Fruit fly (Drosophila melanogaster): ENCODE data around the gene CG43755.
A peak's percentile ranks its signal among the peaks of the same experiment; 100 is the strongest.

The CG43755 gene

dm6 chr2L:329661-330060 is at the start of gene CG43755:
TSS of gene CG43755 (minus strand) at chr2L:329761.
- TF ChIP-seq fd96Ca (GFP tag; IDR thresholded peaks at IDR 0.05) (no peak), CG8159 (tag; optimal IDR thresholded peaks at IDR 0.05) (no peak), CG17806 (tag; optimal IDR thresholded peaks at IDR 0.05) (no peak), EcR (GFP tag; optimal IDR thresholded peaks at IDR 0.05) (no peak), Pif1B (GFP tag; optimal IDR thresholded peaks at IDR 0.05) (no peak), CG9948 (tag; optimal IDR thresholded peaks at IDR 0.05) (no peak), CG12605 (GFP tag; IDR thresholded peaks at IDR 0.05) (no peak), D1 (tag; optimal IDR thresholded peaks at IDR 0.05) (no peak), CG32121 (GFP tag; IDR thresholded peaks at IDR 0.05) (no peak), CG4496 (GFP tag; IDR thresholded peaks at IDR 0.05) (no peak), CG8301 (tag; optimal IDR thresholded peaks at IDR 0.05) (no peak), Pif1A (GFP tag; optimal IDR thresholded peaks at IDR 0.05) (no peak), rn (GFP tag; IDR thresholded peaks at IDR 0.05) (no peak), Snoo (tag; optimal IDR thresholded peaks at IDR 0.05) (no peak), CG13204 (GFP tag; optimal IDR thresholded peaks at IDR 0.05) (no peak), CG14655 (GFP tag; optimal IDR thresholded peaks at IDR 0.05) (no peak)

dm6 chr2L:378815-379440 is 49.4 kb upstream of the CG43755 start:
- TF ChIP-seq fd96Ca (GFP tag; IDR thresholded peaks at IDR 0.05) (no peak), Snoo (tag; optimal IDR thresholded peaks at IDR 0.05) (no peak), CG12605 (GFP tag; IDR thresholded peaks at IDR 0.05) (no peak), CG34367 (tag; optimal IDR thresholded peaks at IDR 0.05) (no peak), CG4496 (GFP tag; IDR thresholded peaks at IDR 0.05) (no peak), CG32121 (GFP tag; IDR thresholded peaks at IDR 0.05) (no peak), Pif1B (GFP tag; optimal IDR thresholded peaks at IDR 0.05) (no peak), CG9948 (tag; optimal IDR thresholded peaks at IDR 0.05) (no peak), CG15710 (tag; optimal IDR thresholded peaks at IDR 0.05) (no peak), D1 (tag; optimal IDR thresholded peaks at IDR 0.05) (no peak), CG10348 (GFP tag; IDR thresholded peaks at IDR 0.05) (no peak)

- no peak for TF ChIP-seq CG14655 (GFP tag; optimal IDR thresholded peaks at IDR 0.05)
- peak; percentile 18; the same call in 1 of the 2 replicates for TF ChIP-seq CG32121 (GFP tag; IDR thresholded peaks at IDR 0.05)
- 0 out of 3 replicates have a peak, but pooled peaks have one; percentile 36 for TF ChIP-seq CG4496 (GFP tag; IDR thresholded peaks at IDR 0.05)
- peak; percentile 18 for TF ChIP-seq EcR (GFP tag; optimal IDR thresholded peaks at IDR 0.05)
These were observed 48.2 kb upstream of the CG43755 start, which contains the start of gene al for dm6 chr2L:377780-378222. TSS of gene al (plus strand) at chr2L:378112.

- TF ChIP-seq Pif1B (GFP tag; optimal IDR thresholded peaks at IDR 0.05), result no peak
- no peak for TF ChIP-seq rn (GFP tag; IDR thresholded peaks at IDR 0.05)
- no peak for TF ChIP-seq CG13204 (GFP tag; optimal IDR thresholded peaks at IDR 0.05)
- TF ChIP-seq CG8159 (tag; optimal IDR thresholded peaks at IDR 0.05), result no peak
- no peak for TF ChIP-seq Snoo (tag; optimal IDR thresholded peaks at IDR 0.05)
- no peak for TF ChIP-seq CG4496 (GFP tag; IDR thresholded peaks at IDR 0.05)
- no peak for TF ChIP-seq CG34367 (tag; optimal IDR thresholded peaks at IDR 0.05)
- no peak for TF ChIP-seq fd96Ca (GFP tag; IDR thresholded peaks at IDR 0.05)
- TF ChIP-seq CG14655 (GFP tag; optimal IDR thresholded peaks at IDR 0.05), result no peak
- TF ChIP-seq CG10348 (GFP tag; IDR thresholded peaks at IDR 0.05), result no peak
- no peak for TF ChIP-seq CG17806 (tag; optimal IDR thresholded peaks at IDR 0.05)
- no peak for TF ChIP-seq CG12605 (GFP tag; IDR thresholded peaks at IDR 0.05)
- TF ChIP-seq CG8301 (tag; optimal IDR thresholded peaks at IDR 0.05), result no peak
- no peak for TF ChIP-seq CG15710 (tag; optimal IDR thresholded peaks at IDR 0.05)
- no peak for TF ChIP-seq Ets98B (GFP tag; IDR thresholded peaks at IDR 0.05)
- TF ChIP-seq EcR (GFP tag; optimal IDR thresholded peaks at IDR 0.05), result no peak
- TF ChIP-seq CG32121 (GFP tag; IDR thresholded peaks at IDR 0.05), result no peak
- TF ChIP-seq Pif1A (GFP tag; optimal IDR thresholded peaks at IDR 0.05), result no peak
These were observed 42.2 kb upstream of the CG43755 start for dm6 chr2L:371747-372146.

- TF ChIP-seq EcR (GFP tag; optimal IDR thresholded peaks at IDR 0.05), result no peak
- TF ChIP-seq Snoo (tag; optimal IDR thresholded peaks at IDR 0.05), result no peak
- TF ChIP-seq CG12605 (GFP tag; IDR thresholded peaks at IDR 0.05), result no peak
- TF ChIP-seq CG14655 (GFP tag; optimal IDR thresholded peaks at IDR 0.05), result no peak
- TF ChIP-seq CG8301 (tag; optimal IDR thresholded peaks at IDR 0.05), result no peak
- no peak for TF ChIP-seq Pif1B (GFP tag; optimal IDR thresholded peaks at IDR 0.05)
- no peak for TF ChIP-seq CG9948 (tag; optimal IDR thresholded peaks at IDR 0.05)
- no peak for TF ChIP-seq CG13204 (GFP tag; optimal IDR thresholded peaks at IDR 0.05)
These were observed 40.2 kb upstream of the CG43755 start for dm6 chr2L:369811-370210.

dm6 chr2L:368398-369008 is 38.9 kb upstream of the CG43755 start:
- TF ChIP-seq D1 (tag; optimal IDR thresholded peaks at IDR 0.05), result no peak
- no peak for TF ChIP-seq CG8159 (tag; optimal IDR thresholded peaks at IDR 0.05)
- TF ChIP-seq CG12605 (GFP tag; IDR thresholded peaks at IDR 0.05), result no peak
- no peak for TF ChIP-seq CG32121 (GFP tag; IDR thresholded peaks at IDR 0.05)
- TF ChIP-seq CG34367 (tag; optimal IDR thresholded peaks at IDR 0.05), result no peak

- TF ChIP-seq CG12605 (GFP tag; IDR thresholded peaks at IDR 0.05), result no peak
- TF ChIP-seq CG34367 (tag; optimal IDR thresholded peaks at IDR 0.05), result no peak
- TF ChIP-seq D1 (tag; optimal IDR thresholded peaks at IDR 0.05), result no peak
- no peak for TF ChIP-seq CG8159 (tag; optimal IDR thresholded peaks at IDR 0.05)
- TF ChIP-seq fd96Ca (GFP tag; IDR thresholded peaks at IDR 0.05), result no peak
- TF ChIP-seq CG17806 (tag; optimal IDR thresholded peaks at IDR 0.05), result no peak
- TF ChIP-seq rn (GFP tag; IDR thresholded peaks at IDR 0.05), result no peak
- no peak for TF ChIP-seq Snoo (tag; optimal IDR thresholded peaks at IDR 0.05)
- TF ChIP-seq CG10348 (GFP tag; IDR thresholded peaks at IDR 0.05), result no peak
- TF ChIP-seq gl (tag; optimal IDR thresholded peaks at IDR 0.05), result no peak
- no peak for TF ChIP-seq Pif1B (GFP tag; optimal IDR thresholded peaks at IDR 0.05)
- no peak for TF ChIP-seq CG13204 (GFP tag; optimal IDR thresholded peaks at IDR 0.05)
- no peak for TF ChIP-seq CG9948 (tag; optimal IDR thresholded peaks at IDR 0.05)
These were observed 37.3 kb upstream of the CG43755 start for dm6 chr2L:366876-367275.
